Fruit fly (Drosophila melanogaster): ENCODE data around the gene CG12817.

CG12817 gene

dm6 chr3R:10226132-10227023 lies 1.9 kb upstream of the CG12817 start:
- no peak for TF ChIP-seq noc (tag; optimal IDR thresholded peaks at IDR 0.05)

DNA sequence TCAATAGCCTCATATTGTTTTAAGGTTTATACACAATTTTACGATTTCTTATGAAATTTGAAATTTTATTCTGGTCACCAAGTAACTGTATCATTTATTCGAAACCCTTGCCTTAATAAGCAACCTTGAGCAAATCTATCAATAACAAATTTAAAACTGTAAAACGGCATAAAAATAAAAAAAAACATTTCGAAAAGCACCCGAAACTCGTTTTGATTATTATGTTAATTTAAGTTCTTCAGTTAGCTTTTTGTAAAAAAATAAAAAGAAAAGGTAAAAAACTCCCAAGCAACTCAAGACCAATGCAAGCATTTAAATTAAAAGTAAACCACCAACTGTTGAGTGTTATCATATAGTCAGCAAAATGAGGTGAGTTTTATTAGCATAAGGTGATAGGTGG lies 865 bp upstream of the CG12817 start, which contains the start of gene CG42795:
TSS of gene CG42795 (plus strand) at position 301 of the 400 bp plus-strand sequence.
- no peak for TF ChIP-seq noc (tag; optimal IDR thresholded peaks at IDR 0.05)

- no peak for TF ChIP-seq noc (tag; optimal IDR thresholded peaks at IDR 0.05)
Observed at dm6 chr3R:10222416-10222815, 2.1 kb downstream of the CG12817 start, which contains the start of gene CG12420. Gene CG12420, plus strand, starts transcription at chr3R:10222698.

dm6 chr3R:10217998-10218397 lies 6.5 kb downstream of the CG12817 start:
- no peak for TF ChIP-seq noc (tag; optimal IDR thresholded peaks at IDR 0.05)

dm6 chr3R:10213430-10213829 lies 11.1 kb downstream of the CG12817 start:
- TF ChIP-seq noc (tag; optimal IDR thresholded peaks at IDR 0.05): no peak

- no peak for TF ChIP-seq noc (tag; optimal IDR thresholded peaks at IDR 0.05)
Observed at dm6 chr3R:10212799-10213198, 11.7 kb downstream of the CG12817 start, which contains the start of gene Timp. Gene Timp, minus strand, starts transcription at chr3R:10213007.

dm6 chr3R:10206740-10207139 lies 17.8 kb downstream of the CG12817 start:
- TF ChIP-seq noc (tag; optimal IDR thresholded peaks at IDR 0.05): no peak

- TF ChIP-seq noc (tag; optimal IDR thresholded peaks at IDR 0.05): no peak
Observed at dm6 chr3R:10203554-10203953, 21.0 kb downstream of the CG12817 start.

DNA sequence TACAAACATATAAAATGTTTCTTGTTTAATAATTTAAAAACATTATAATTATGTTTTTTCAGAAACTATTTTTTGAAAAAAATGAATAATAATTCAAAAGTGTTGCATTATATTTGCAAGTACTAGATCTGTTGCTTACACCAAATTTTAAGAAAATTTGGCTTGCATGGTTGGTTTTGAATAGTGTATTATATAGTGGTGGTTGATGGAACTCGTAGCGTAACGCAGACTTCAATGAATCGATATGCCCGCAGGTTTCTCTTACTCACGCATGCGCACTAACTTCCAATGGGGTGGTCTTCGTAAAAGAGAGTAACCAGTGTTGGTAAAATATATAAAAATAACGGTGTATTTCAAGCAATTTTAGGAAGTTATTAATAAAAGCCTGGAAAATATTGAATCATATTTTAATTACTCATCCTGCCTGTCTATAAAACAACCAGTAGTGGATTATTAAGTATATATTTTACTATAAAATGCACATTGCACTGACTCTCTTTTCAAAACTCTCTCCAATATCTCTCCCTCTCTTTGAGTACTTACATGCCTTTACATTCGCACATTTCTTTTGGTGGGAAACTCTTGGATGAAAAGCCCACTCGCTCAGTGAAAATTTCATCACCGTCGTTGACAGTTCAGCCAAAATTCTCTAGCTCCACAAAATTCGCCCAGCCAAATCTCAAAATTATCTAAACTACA lies 34.3 kb downstream of the CG12817 start, which contains the start of gene Syn:
TSS of gene Syn (plus strand) at position 606 of the 699 bp plus-strand sequence.
- no peak for TF ChIP-seq noc (tag; optimal IDR thresholded peaks at IDR 0.05)

- TF ChIP-seq noc (tag; optimal IDR thresholded peaks at IDR 0.05): no peak
Observed at dm6 chr3R:10189520-10189919, 35.0 kb downstream of the CG12817 start, which contains the start of gene CG12814. Gene CG12814, minus strand, starts transcription at chr3R:10189603.

DNA sequence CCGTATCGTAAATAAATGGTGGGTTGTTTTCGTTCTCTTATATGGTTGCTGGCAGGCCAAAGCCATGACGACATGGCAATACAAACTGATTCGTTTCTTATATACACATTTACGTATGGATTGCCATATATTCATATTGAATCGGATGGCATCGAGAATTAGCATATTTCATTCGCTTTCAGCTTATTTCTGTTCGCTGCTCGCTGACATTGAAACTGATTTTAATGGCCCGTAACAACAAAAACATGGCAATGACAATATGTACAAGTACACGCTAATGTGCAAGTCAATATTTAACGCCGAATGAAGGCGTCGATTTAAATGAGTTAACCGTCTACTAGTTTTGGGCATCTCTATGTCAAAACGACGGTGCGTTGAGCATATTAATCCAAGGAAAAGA lies 38.5 kb downstream of the CG12817 start:
- TF ChIP-seq noc (tag; optimal IDR thresholded peaks at IDR 0.05): peak; percentile 3

DNA sequence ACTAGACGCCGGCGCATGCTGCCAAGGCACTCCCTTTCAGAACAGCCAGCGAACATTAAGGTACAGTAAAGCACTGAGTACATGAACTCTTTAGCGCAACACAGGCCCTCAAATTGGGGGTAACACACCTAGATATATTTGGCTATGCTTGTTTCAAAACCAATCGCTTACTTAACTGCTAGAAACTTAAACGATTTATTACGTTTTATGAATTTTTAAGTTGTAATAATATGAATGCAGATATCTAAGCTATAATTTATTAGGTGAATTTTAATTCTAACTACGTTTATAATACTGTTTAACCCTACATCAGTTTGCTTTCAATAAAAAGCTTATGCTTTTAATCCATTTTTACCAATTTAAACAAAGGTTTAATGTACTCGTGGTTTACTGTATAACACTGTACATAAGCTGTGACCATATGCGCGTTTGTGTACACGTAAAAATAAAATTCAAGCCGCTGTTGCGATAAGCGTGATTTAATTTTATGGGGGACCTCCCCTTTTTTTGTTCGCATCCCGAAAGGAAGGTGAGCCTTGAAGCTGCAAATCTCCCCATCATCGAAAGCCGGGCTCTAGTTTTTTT lies 47.5 kb downstream of the CG12817 start:
- TF ChIP-seq noc (tag; optimal IDR thresholded peaks at IDR 0.05): no peak
